Worm (Caenorhabditis elegans) whole organism, L4 larva: ENCODE results near the gene K04G7.1.

Source experiments
- F26F4.8 ChIP-seq: fragments of 200-800 bp; sonication (Bioruptor generic); conservative IDR thresholded peaks from 2 replicates; pipeline ENCODE4 v1.3.6; 2022; ENCODE audit warnings: missing genetic modification characterization, missing compliant biosample characterization
- F44E2.7 ChIP-seq: fragments of 200-800 bp; sonication (Bioruptor generic); IDR thresholded peaks from 2 replicates; pipeline ENCODE4 v2.1.2; 2022; ENCODE audit warnings: missing genetic modification characterization, missing compliant biosample characterization
- F49E8.2 ChIP-seq: sonication (generic microtip); optimal IDR thresholded peaks from 2 replicates; lab custom pipeline; 2016; ENCODE audit warnings: missing compliant biosample characterization, mild to moderate bottlenecking, missing genetic modification characterization, borderline replicate concordance
- T26A8.4 ChIP-seq: fragments of 200-800 bp; sonication (Bioruptor generic); IDR thresholded peaks from 2 replicates; pipeline ENCODE4 v1.3.6; 2022; ENCODE audit warnings: missing genetic modification characterization, missing compliant biosample characterization
- Y48G9A.11 ChIP-seq: fragments of 200-800 bp; sonication (Bioruptor generic); IDR thresholded peaks from 2 replicates; pipeline ENCODE4 v1.3.6; 2022; ENCODE audit warnings: missing genetic modification reagents, missing genetic modification characterization, missing compliant biosample characterization
- Y5F2A.4 ChIP-seq: fragments of 200-800 bp; sonication (Bioruptor generic); optimal IDR thresholded peaks from 2 replicates; lab custom pipeline; 2018; ENCODE audit warnings: mild to moderate bottlenecking, missing genetic modification characterization, missing compliant biosample characterization
- ZK546.5 ChIP-seq, 2 experiments: sonication (generic microtip); optimal IDR thresholded peaks; 2 replicates each; lab custom pipeline; 2017; ENCODE audit warnings: missing biosample characterization in 2 of 2, missing genetic modification characterization in 2 of 2
- aha-1 ChIP-seq: fragments of 150-350 bp; peaks from one replicate; lab custom pipeline; 2014; ENCODE audit warnings: missing biosample characterization, missing genetic modification characterization
- arid-1 ChIP-seq: fragments of 200-800 bp; sonication (Bioruptor generic); conservative IDR thresholded peaks from 2 replicates; pipeline ENCODE4 v1.3.6; 2022; ENCODE audit warnings: missing genetic modification reagents, missing genetic modification characterization, missing compliant biosample characterization
- attf-4 ChIP-seq: sonication (generic microtip); optimal IDR thresholded peaks from 3 replicates; lab custom pipeline; 2017; ENCODE audit warnings: missing biosample characterization, missing genetic modification characterization
- ceh-32 ChIP-seq: sonication (generic microtip); optimal IDR thresholded peaks from 2 replicates; lab custom pipeline; 2016; ENCODE audit warnings: mild to moderate bottlenecking, missing genetic modification characterization, missing compliant biosample characterization; ENCODE audit not compliant: poor library complexity
- ceh-62 ChIP-seq: sonication (generic microtip); optimal IDR thresholded peaks from 2 replicates; lab custom pipeline; 2017; ENCODE audit warnings: missing biosample characterization, missing genetic modification characterization
- cey-2 ChIP-seq: sonication (generic microtip); optimal IDR thresholded peaks from 3 replicates; lab custom pipeline; 2017; ENCODE audit warnings: missing genetic modification characterization, mild to moderate bottlenecking, missing compliant biosample characterization, antibody characterized with exemption, borderline replicate concordance; ENCODE audit not compliant: insufficient read depth
- daf-12 ChIP-seq: fragments of 150-350 bp; optimal IDR thresholded peaks from 2 replicates; lab custom pipeline; 2014; ENCODE audit warnings: missing biosample characterization, missing genetic modification reagents, missing genetic modification characterization
- daf-16 ChIP-seq, 3 experiments: sonication (generic microtip); optimal IDR thresholded peaks; 2 replicates each; lab custom pipeline; 2016 to 2017; ENCODE audit warnings: missing genetic modification characterization in 3 of 3, missing genetic modification reagents in 3 of 3, mild to moderate bottlenecking in 2 of 3, missing compliant biosample characterization in 2 of 3, missing biosample characterization in 1 of 3, moderate library complexity in 1 of 3
- daf-19 ChIP-seq: fragments of 200-800 bp; sonication (Bioruptor generic); conservative IDR thresholded peaks from 2 replicates; pipeline ENCODE4 v1.3.6; 2022; ENCODE audit warnings: missing genetic modification characterization, missing compliant biosample characterization
- daf-8 ChIP-seq: fragments of 200-800 bp; sonication (Bioruptor generic); IDR thresholded peaks from 2 replicates; pipeline ENCODE4 v1.3.6; 2022; ENCODE audit warnings: missing genetic modification characterization, missing compliant biosample characterization
- dmd-6 ChIP-seq: fragments of 200-800 bp; sonication (Bioruptor generic); IDR thresholded peaks from 2 replicates; pipeline ENCODE4 v1.3.6; 2022; ENCODE audit warnings: missing genetic modification reagents, missing genetic modification characterization, missing compliant biosample characterization
- dmd-8 ChIP-seq: fragments of 200-800 bp; sonication (Bioruptor generic); IDR thresholded peaks from 2 replicates; pipeline ENCODE4 v1.3.6; 2022; ENCODE audit warnings: missing genetic modification characterization, missing compliant biosample characterization
- dmd-9 ChIP-seq: fragments of 200-800 bp; sonication (Bioruptor generic); IDR thresholded peaks from 2 replicates; pipeline ENCODE4 v1.3.6; 2022; ENCODE audit warnings: missing genetic modification reagents, missing genetic modification characterization, missing compliant biosample characterization
- dpl-1 ChIP-seq: fragments of 150-350 bp; optimal IDR thresholded peaks from 2 replicates; lab custom pipeline; 2014; ENCODE audit warnings: missing biosample characterization, missing genetic modification reagents, missing genetic modification characterization
- duxl-1 ChIP-seq: sonication (generic microtip); optimal IDR thresholded peaks from 2 replicates; lab custom pipeline; 2016; ENCODE audit warnings: mild to moderate bottlenecking, missing genetic modification characterization, moderate library complexity, missing compliant biosample characterization; ENCODE audit not compliant: poor library complexity
- dve-1 ChIP-seq: sonication (generic microtip); optimal IDR thresholded peaks from 2 replicates; lab custom pipeline; 2017; ENCODE audit warnings: antibody characterized with exemption, mild to moderate bottlenecking, missing genetic modification characterization, missing compliant biosample characterization; ENCODE audit not compliant: insufficient read depth
- egl-43 ChIP-seq: fragments of 200-800 bp; sonication (Bioruptor generic); IDR thresholded peaks from 2 replicates; pipeline ENCODE4 v1.3.6; 2022; ENCODE audit warnings: missing genetic modification reagents, missing genetic modification characterization, missing compliant biosample characterization
- hmg-1.1 ChIP-seq: fragments of 200-800 bp; sonication (Bioruptor generic); IDR thresholded peaks from 2 replicates; pipeline ENCODE4 v1.3.6; 2022; ENCODE audit warnings: missing genetic modification reagents, missing genetic modification characterization, missing compliant biosample characterization
- jun-1 ChIP-seq: fragments of 150-350 bp; optimal IDR thresholded peaks from 2 replicates; lab custom pipeline; 2014; ENCODE audit warnings: missing biosample characterization, missing genetic modification reagents, missing genetic modification characterization
- lin-13 ChIP-seq: fragments of 150-350 bp; optimal IDR thresholded peaks from 2 replicates; lab custom pipeline; 2014; ENCODE audit warnings: missing biosample characterization, missing genetic modification reagents, missing genetic modification characterization
- lin-29 ChIP-seq: fragments of 200-800 bp; sonication (Bioruptor generic); IDR thresholded peaks from 2 replicates; pipeline ENCODE4 v1.3.6; 2022; ENCODE audit warnings: missing genetic modification reagents, missing genetic modification characterization, missing compliant biosample characterization
- lin-38 ChIP-seq: fragments of 200-800 bp; sonication (Bioruptor generic); IDR thresholded peaks from 2 replicates; pipeline ENCODE4 v1.3.6; 2022; ENCODE audit warnings: missing genetic modification reagents, missing genetic modification characterization, missing compliant biosample characterization
- lsy-2 ChIP-seq, 2 experiments: fragments of 150-350 bp in 1 of 2; sonication (generic microtip) in 1 of 2; optimal IDR thresholded peaks; 2 replicates each; lab custom pipeline; 2014 to 2017; ENCODE audit warnings: missing biosample characterization in 2 of 2, missing genetic modification characterization in 2 of 2
- madf-5 ChIP-seq, 2 experiments: fragments of 200-800 bp; sonication (Bioruptor generic); IDR thresholded peaks; 2 replicates each; pipeline ENCODE4 v1.3.6; 2022; ENCODE audit warnings: missing compliant biosample characterization in 2 of 2, missing genetic modification characterization in 2 of 2
- madf-9 ChIP-seq: fragments of 200-800 bp; sonication (Bioruptor generic); conservative IDR thresholded peaks from 2 replicates; pipeline ENCODE4 v1.3.6; 2022; ENCODE audit warnings: missing genetic modification reagents, missing genetic modification characterization, missing compliant biosample characterization
- mdl-1 ChIP-seq, 2 experiments: fragments of 150-350 bp in 1 of 2; sonication (generic microtip) in 1 of 2; optimal IDR thresholded peaks; 2 replicates each; lab custom pipeline; 2014 to 2017; ENCODE audit warnings: missing biosample characterization in 2 of 2, missing genetic modification characterization in 2 of 2
- mes-2 ChIP-seq: sonication (generic microtip); optimal IDR thresholded peaks from 2 replicates; lab custom pipeline; 2016; ENCODE audit warnings: missing genotype, mild to moderate bottlenecking, missing genetic modification characterization, missing compliant biosample characterization; ENCODE audit not compliant: poor library complexity, severe bottlenecking
- mxl-2 ChIP-seq: fragments of 200-800 bp; sonication (Bioruptor generic); conservative IDR thresholded peaks from 2 replicates; pipeline ENCODE4 v1.3.6; 2022; ENCODE audit warnings: missing genetic modification reagents, missing genetic modification characterization, missing compliant biosample characterization
- nhr-10 ChIP-seq: fragments of 150-350 bp; optimal IDR thresholded peaks from 2 replicates; lab custom pipeline; 2014; ENCODE audit warnings: missing biosample characterization, missing genetic modification characterization
- nhr-25 ChIP-seq: sonication (generic microtip); optimal IDR thresholded peaks from 2 replicates; lab custom pipeline; 2017; ENCODE audit warnings: missing genetic modification characterization, mild to moderate bottlenecking, missing compliant biosample characterization, antibody characterized with exemption, moderate library complexity, borderline replicate concordance; ENCODE audit not compliant: insufficient read depth
- nhr-28 ChIP-seq: fragments of 150-350 bp; optimal IDR thresholded peaks from 2 replicates; lab custom pipeline; 2014; ENCODE audit warnings: missing biosample characterization, missing genetic modification characterization
- nhr-6 ChIP-seq: fragments of 150-350 bp; optimal IDR thresholded peaks from 2 replicates; lab custom pipeline; 2014; ENCODE audit warnings: missing biosample characterization, missing genetic modification characterization
- rbr-2 ChIP-seq: sonication (generic microtip); optimal IDR thresholded peaks from 2 replicates; lab custom pipeline; 2016; ENCODE audit warnings: missing genotype, missing genetic modification characterization, missing compliant biosample characterization
- snpc-1.2 ChIP-seq: fragments of 200-800 bp; sonication (Bioruptor generic); IDR thresholded peaks from 2 replicates; pipeline ENCODE4 v1.3.6; 2022; ENCODE audit warnings: missing genetic modification reagents, missing genetic modification characterization, missing compliant biosample characterization
- spr-1 ChIP-seq: sonication (generic microtip); optimal IDR thresholded peaks from 2 replicates; lab custom pipeline; 2016; ENCODE audit warnings: mild to moderate bottlenecking, missing genetic modification characterization, missing compliant biosample characterization
- spr-3 ChIP-seq: fragments of 200-800 bp; sonication (Bioruptor generic); optimal IDR thresholded peaks from 2 replicates; lab custom pipeline; 2018; ENCODE audit warnings: mild to moderate bottlenecking, missing genetic modification characterization, missing compliant biosample characterization
- tra-1 ChIP-seq: fragments of 200-800 bp; sonication (Bioruptor generic); IDR thresholded peaks from 2 replicates; pipeline ENCODE4 v1.3.6; 2022; ENCODE audit warnings: missing genetic modification reagents, missing genetic modification characterization, missing compliant biosample characterization
- zag-1 ChIP-seq: fragments of 150-350 bp; optimal IDR thresholded peaks from 2 replicates; lab custom pipeline; 2014; ENCODE audit warnings: missing biosample characterization, missing genetic modification characterization
- zip-11 ChIP-seq: fragments of 200-800 bp; sonication (Bioruptor generic); IDR thresholded peaks from 2 replicates; pipeline ENCODE4 v1.3.6; 2022; ENCODE audit warnings: missing genetic modification characterization, missing compliant biosample characterization
- zip-2 ChIP-seq: fragments of 150-350 bp; optimal IDR thresholded peaks from 2 replicates; lab custom pipeline; 2014; ENCODE audit warnings: missing biosample characterization, missing genetic modification characterization

K04G7.1 gene

ce11 chrIII:7140228-7140710 is 22.2 kb upstream of the K04G7.1 start (continued):
- TF ChIP-seq dve-1 (tag; lab: Kevin White, UChicago) (peak; percentile 28), F44E2.7 (GFP tag; lab: Robert Waterston, UW) (no peak), dmd-8 (peak; percentile 68; the same call in 1 of the 2 replicates), dmd-6 (no peak), mes-2 (tag; lab: Kevin White, UChicago) (peak; percentile 71), Y5F2A.4 (GFP tag; lab: Kevin White, UChicago) (no peak), nhr-6 (tag; lab: Kevin White, UChicago) (no peak), rbr-2 (no peak), ceh-62 (tag; lab: Kevin White, UChicago) (no peak), snpc-1.2 (peak; percentile 50; the same call in 1 of the 2 replicates), T26A8.4 (GFP tag; lab: Robert Waterston, UW) (peak; percentile 88), cey-2 (tag; lab: Kevin White, UChicago) (no peak), lin-29 (GFP tag; lab: Robert Waterston, UW) (no peak), egl-43 (GFP tag; lab: Robert Waterston, UW) (peak; percentile 60; the same call in 1 of the 2 replicates), F49E8.2 (peak; percentile 66), attf-4 (no peak), daf-16 (GFP tag; optimal IDR thresholded peaks at IDR 0.05; lab: Kevin White, UChicago) (no peak), daf-16 (tag; optimal IDR thresholded peaks at IDR 0.05; lab: Kevin White, UChicago) (peak; percentile 25), lsy-2 (tag; optimal IDR thresholded peaks at IDR 0.05; lab: Kevin White, UChicago) (peak in 1 of 2 experiments; percentile 56), aha-1 (tag; lab: Kevin White, UChicago) (peak; percentile 79), lin-38 (GFP tag; lab: Robert Waterston, UW) (peak; percentile 56), Y48G9A.11 (GFP tag; lab: Robert Waterston, UW) (peak; percentile 68), madf-9 (GFP tag; lab: Robert Waterston, UW) (no peak), zip-2 (tag; lab: Kevin White, UChicago) (no peak), madf-5 (GFP tag; IDR thresholded peaks at IDR 0.05; lab: Robert Waterston, UW) (no peak), jun-1 (tag; lab: Kevin White, UChicago) (no peak), arid-1 (GFP tag; lab: Robert Waterston, UW) (peak; percentile 53), nhr-10 (tag; lab: Kevin White, UChicago) (no peak), daf-19 (GFP tag; lab: Robert Waterston, UW) (0 out of 2 replicates have a peak, but pooled peaks have one; percentile 34), duxl-1 (tag; lab: Kevin White, UChicago) (peak; percentile 23)

ce11 chrIII:7141285-7141715 is 21.2 kb upstream of the K04G7.1 start:
- TF ChIP-seq nhr-10 (tag; lab: Kevin White, UChicago) = peak; percentile 66
- TF ChIP-seq arid-1 (GFP tag; lab: Robert Waterston, UW) = peak; percentile 70
- no peak for TF ChIP-seq tra-1
- no peak for TF ChIP-seq ceh-62 (tag; lab: Kevin White, UChicago)
- TF ChIP-seq T26A8.4 (GFP tag; lab: Robert Waterston, UW) = peak; percentile 91
- no peak for TF ChIP-seq nhr-25 (tag; lab: Kevin White, UChicago)
- peak; percentile 57 for TF ChIP-seq nhr-28
- peak; percentile 54 for TF ChIP-seq lin-13 (GFP tag; lab: Kevin White, UChicago)
- peak; percentile 33 for TF ChIP-seq dpl-1 (GFP tag; lab: Kevin White, UChicago)
- no peak for TF ChIP-seq nhr-6 (tag; lab: Kevin White, UChicago)
- peak; percentile 54 for TF ChIP-seq egl-43 (GFP tag; lab: Robert Waterston, UW)
- TF ChIP-seq dmd-9 (GFP tag; lab: Robert Waterston, UW) = no peak
- TF ChIP-seq duxl-1 (tag; lab: Kevin White, UChicago) = peak; percentile 82
- TF ChIP-seq daf-12 (tag; lab: Kevin White, UChicago) = no peak
- no peak for TF ChIP-seq ceh-32
- TF ChIP-seq Y5F2A.4 (GFP tag; lab: Kevin White, UChicago) = peak; percentile 61
- TF ChIP-seq hmg-1.1 = peak; percentile 27; the same call in 1 of the 2 replicates
- TF ChIP-seq mdl-1 (tag; optimal IDR thresholded peaks at IDR 0.05; lab: Kevin White, UChicago) = peak; percentile 74 to 78
- TF ChIP-seq daf-8 (GFP tag; lab: Robert Waterston, UW) = no peak
- TF ChIP-seq mxl-2 (GFP tag; lab: Robert Waterston, UW) = no peak
- no peak for TF ChIP-seq zip-11
- TF ChIP-seq ZK546.5 (tag; optimal IDR thresholded peaks at IDR 0.05; lab: Kevin White, UChicago) = peak in 1 of 2 experiments; percentile 25
- TF ChIP-seq spr-3 (GFP tag; lab: Kevin White, UChicago) = peak; percentile 52
- no peak for TF ChIP-seq F26F4.8 (GFP tag; lab: Robert Waterston, UW)
- no peak for TF ChIP-seq zag-1 (tag; lab: Kevin White, UChicago)
- TF ChIP-seq spr-1 (tag; lab: Kevin White, UChicago) = peak; percentile 67
- no peak for TF ChIP-seq cey-2 (tag; lab: Kevin White, UChicago)
